Worm (Caenorhabditis elegans) whole organism, L3 larva: Measurements from ENCODE around the gene H10D18.5.

Source experiments
- R02D3.7 ChIP-seq: fragments of 150-350 bp; optimal IDR thresholded peaks from 2 replicates; lab custom pipeline; 2014; ENCODE audit warnings: missing biosample characterization, missing genetic modification characterization
- ZK546.5 ChIP-seq: sonication (generic microtip); optimal IDR thresholded peaks from 2 replicates; lab custom pipeline; 2017; ENCODE audit warnings: missing biosample characterization, missing genetic modification characterization
- aly-2 ChIP-seq: fragments of 150-350 bp; optimal IDR thresholded peaks from 2 replicates; lab custom pipeline; 2014; ENCODE audit warnings: missing biosample characterization, missing genetic modification characterization
- ama-1 ChIP-seq: fragments of 150-350 bp; optimal IDR thresholded peaks from 2 replicates; lab custom pipeline; 2018
- ceh-16 ChIP-seq: sonication (generic microtip); optimal IDR thresholded peaks from 2 replicates; lab custom pipeline; 2017; ENCODE audit warnings: missing biosample characterization, missing genetic modification characterization
- ceh-82 ChIP-seq: fragments of 150-350 bp; optimal IDR thresholded peaks from 2 replicates; lab custom pipeline; 2014; ENCODE audit warnings: missing biosample characterization, missing genetic modification characterization
- daf-12 ChIP-seq: fragments of 150-350 bp; optimal IDR thresholded peaks from 2 replicates; lab custom pipeline; 2014; ENCODE audit warnings: missing biosample characterization, missing genetic modification reagents, missing genetic modification characterization
- egl-27 ChIP-seq: sonication (generic microtip); optimal IDR thresholded peaks from 4 replicates; lab custom pipeline; 2017; ENCODE audit warnings: missing biosample characterization, missing genetic modification reagents, missing genetic modification characterization
- egl-5 ChIP-seq: fragments of 150-350 bp; optimal IDR thresholded peaks from 2 replicates; lab custom pipeline; 2017; ENCODE audit warnings: missing biosample characterization, missing genetic modification reagents, missing genetic modification characterization, inconsistent platforms
- elt-1 ChIP-seq: fragments of 150-350 bp; optimal IDR thresholded peaks from 2 replicates; lab custom pipeline; 2014; ENCODE audit warnings: missing biosample characterization, missing genetic modification characterization
- elt-2 ChIP-seq: sonication (generic microtip); optimal IDR thresholded peaks from 2 replicates; lab custom pipeline; 2016; ENCODE audit warnings: missing genetic modification reagents, mild to moderate bottlenecking, missing genetic modification characterization, missing compliant biosample characterization
- elt-3 ChIP-seq, 3 experiments: fragments of 150-350 bp in 1 of 3; sonication (generic microtip) in 2 of 3; optimal IDR thresholded peaks; 2 replicates in 2 of 3; 4 replicates in 1 of 3; lab custom pipeline; 2014 to 2017; ENCODE audit warnings: missing biosample characterization in 3 of 3, missing genetic modification characterization in 3 of 3
- fkh-10 ChIP-seq: sonication (generic microtip); optimal IDR thresholded peaks from 2 replicates; lab custom pipeline; 2017; ENCODE audit warnings: missing biosample characterization, missing genetic modification reagents, missing genetic modification characterization
- fkh-2 ChIP-seq: fragments of 150-350 bp; optimal IDR thresholded peaks from 2 replicates; lab custom pipeline; 2014; ENCODE audit warnings: missing biosample characterization, missing genetic modification reagents, missing genetic modification characterization
- fos-1 ChIP-seq: fragments of 150-350 bp; optimal IDR thresholded peaks from 2 replicates; lab custom pipeline; 2014; ENCODE audit warnings: missing biosample characterization, missing genetic modification characterization
- hmg-11 ChIP-seq: sonication (generic microtip); optimal IDR thresholded peaks from 2 replicates; lab custom pipeline; 2016; ENCODE audit warnings: missing genetic modification characterization, missing compliant biosample characterization
- jun-1 ChIP-seq: fragments of 150-350 bp; optimal IDR thresholded peaks from 2 replicates; lab custom pipeline; 2014; ENCODE audit warnings: missing biosample characterization, missing genetic modification reagents, missing genetic modification characterization
- lin-15B ChIP-seq: fragments of 150-350 bp; optimal IDR thresholded peaks from 2 replicates; lab custom pipeline; 2014; ENCODE audit warnings: missing biosample characterization, missing genetic modification characterization
- lsy-12 ChIP-seq: sonication (generic microtip); optimal IDR thresholded peaks from 2 replicates; lab custom pipeline; 2016; ENCODE audit warnings: mild to moderate bottlenecking, missing genetic modification characterization, missing compliant biosample characterization
- mdl-1 ChIP-seq: fragments of 150-350 bp; optimal IDR thresholded peaks from 2 replicates; lab custom pipeline; 2014; ENCODE audit warnings: missing biosample characterization, missing genetic modification characterization
- mml-1 ChIP-seq: fragments of 150-350 bp; sonication (generic microtip); optimal IDR thresholded peaks from 3 replicates; lab custom pipeline; 2014; ENCODE audit warnings: missing biosample characterization, missing genetic modification characterization
- nfya-1 ChIP-seq: sonication (generic microtip); optimal IDR thresholded peaks from 2 replicates; lab custom pipeline; 2017; ENCODE audit warnings: missing genetic modification characterization, mild to moderate bottlenecking, missing compliant biosample characterization, antibody characterized with exemption, moderate library complexity; ENCODE audit not compliant: insufficient read depth
- nhr-11 ChIP-seq: fragments of 150-350 bp; optimal IDR thresholded peaks from 2 replicates; lab custom pipeline; 2014; ENCODE audit warnings: missing biosample characterization, missing genetic modification characterization
- nhr-237 ChIP-seq: fragments of 150-350 bp; optimal IDR thresholded peaks from 2 replicates; lab custom pipeline; 2014; ENCODE audit warnings: missing biosample characterization, missing genetic modification characterization
- nhr-25 ChIP-seq: sonication (generic microtip); optimal IDR thresholded peaks from 2 replicates; lab custom pipeline; 2017; ENCODE audit warnings: missing biosample characterization, missing genetic modification characterization
- nhr-28 ChIP-seq: fragments of 150-350 bp; optimal IDR thresholded peaks from 2 replicates; lab custom pipeline; 2014; ENCODE audit warnings: missing biosample characterization, missing genetic modification characterization
- nhr-43 ChIP-seq: sonication (generic microtip); optimal IDR thresholded peaks from 2 replicates; lab custom pipeline; 2016; ENCODE audit warnings: mild to moderate bottlenecking, missing genetic modification characterization, missing compliant biosample characterization; ENCODE audit not compliant: poor library complexity, severe bottlenecking
- nhr-67 ChIP-seq: fragments of 150-350 bp; optimal IDR thresholded peaks from 2 replicates; lab custom pipeline; 2014; ENCODE audit warnings: missing biosample characterization, missing genetic modification characterization
- nhr-77 ChIP-seq: fragments of 150-350 bp; optimal IDR thresholded peaks from 2 replicates; lab custom pipeline; 2014; ENCODE audit warnings: missing biosample characterization, missing genetic modification characterization
- pha-4 ChIP-seq: fragments of 150-350 bp; optimal IDR thresholded peaks from 2 replicates; lab custom pipeline; 2014; ENCODE audit warnings: missing biosample characterization, missing genetic modification reagents, missing genetic modification characterization
- pqm-1 ChIP-seq: fragments of 150-350 bp; optimal IDR thresholded peaks from 2 replicates; lab custom pipeline; 2017; ENCODE audit warnings: missing biosample characterization, missing genetic modification characterization, inconsistent platforms
- sea-2 ChIP-seq: fragments of 150-350 bp; sonication (generic microtip); optimal IDR thresholded peaks from 4 replicates; lab custom pipeline; 2014; ENCODE audit warnings: missing biosample characterization, missing genetic modification reagents, missing genetic modification characterization
- snpc-4 ChIP-seq: fragments of 150-350 bp; optimal IDR thresholded peaks from 2 replicates; lab custom pipeline; 2014; ENCODE audit warnings: missing biosample characterization, missing genetic modification characterization
- tbx-2 ChIP-seq: sonication (generic microtip); optimal IDR thresholded peaks from 2 replicates; lab custom pipeline; 2016; ENCODE audit warnings: mild to moderate bottlenecking, missing genetic modification characterization, missing compliant biosample characterization
- unc-62 ChIP-seq: fragments of 150-350 bp; sonication (generic microtip); optimal IDR thresholded peaks from 4 replicates; lab custom pipeline; 2014; ENCODE audit warnings: missing biosample characterization, missing genetic modification reagents, missing genetic modification characterization
- ztf-11 ChIP-seq: fragments of 150-350 bp; optimal IDR thresholded peaks from 2 replicates; lab custom pipeline; 2014; ENCODE audit warnings: missing biosample characterization, missing genetic modification characterization

The H10D18.5 gene

ce11 chrV:3862851-3863250 is 31.3 kb upstream of the H10D18.5 start, which contains the start of gene nhr-187:
Gene nhr-187 (minus strand): TSS chrV:3862951.
- TF ChIP-seq jun-1 (tag; lab: Kevin White, UChicago) (no peak), ztf-11 (no peak), nhr-25 (tag; lab: Kevin White, UChicago) (no peak)
- TF ChIP-seq, all 47 proteins: peak for 0

- TF ChIP-seq sea-2 (GFP tag; lab: Kevin White, UChicago) (no peak), egl-27 (tag; lab: Kevin White, UChicago) (no peak), nhr-28 (tag; lab: Kevin White, UChicago) (no peak), mml-1 (no peak), elt-3 (tag; optimal IDR thresholded peaks at IDR 0.05; lab: Kevin White, UChicago) (no peak), tbx-2 (tag; lab: Kevin White, UChicago) (no peak), fkh-2 (no peak), ZK546.5 (tag; lab: Kevin White, UChicago) (no peak), ama-1 (no peak), lin-15B (tag; lab: Kevin White, UChicago) (no peak), pha-4 (tag; lab: Kevin White, UChicago) (no peak), hmg-11 (tag; lab: Kevin White, UChicago) (no peak), elt-2 (tag; lab: Kevin White, UChicago) (no peak), unc-62 (no peak)
These were observed 28.6 kb upstream of the H10D18.5 start, which contains the start of gene nhr-189 for ce11 chrV:3860123-3860522. Gene nhr-189 (minus strand): TSS chrV:3860243.

- TF ChIP-seq ceh-16 (no peak), nhr-11 (tag; lab: Kevin White, UChicago) (peak; percentile 4)
These were observed 26.3 kb upstream of the H10D18.5 start, which contains the start of gene nhr-188 for ce11 chrV:3857778-3858177. Gene nhr-188 (minus strand): TSS chrV:3857861.

ce11 chrV:3855916-3856315 is 24.4 kb upstream of the H10D18.5 start:
- TF ChIP-seq sea-2 (GFP tag; lab: Kevin White, UChicago) = no peak
- no peak for TF ChIP-seq nhr-28 (tag; lab: Kevin White, UChicago)
- TF ChIP-seq nhr-25 (tag; lab: Kevin White, UChicago) = no peak
- no peak for TF ChIP-seq elt-1
- no peak for TF ChIP-seq elt-3 (tag; optimal IDR thresholded peaks at IDR 0.05; lab: Kevin White, UChicago)
- TF ChIP-seq fkh-10 = no peak
- no peak for TF ChIP-seq egl-27 (tag; lab: Kevin White, UChicago)
- no peak for TF ChIP-seq nfya-1 (tag; lab: Kevin White, UChicago)
- no peak for TF ChIP-seq nhr-77 (tag; lab: Kevin White, UChicago)
- TF ChIP-seq daf-12 (tag; lab: Kevin White, UChicago) = no peak
- TF ChIP-seq ZK546.5 (tag; lab: Kevin White, UChicago) = no peak
- no peak for TF ChIP-seq aly-2 (tag; lab: Kevin White, UChicago)

ce11 chrV:3854847-3855246 is 23.3 kb upstream of the H10D18.5 start, which contains the start of gene nhr-186:
Gene nhr-186 (minus strand): TSS chrV:3854947.
- TF ChIP-seq nhr-77 (tag; lab: Kevin White, UChicago) = no peak
- TF ChIP-seq mdl-1 (tag; lab: Kevin White, UChicago) = no peak
- no peak for TF ChIP-seq ceh-82 (tag; lab: Kevin White, UChicago)
- TF ChIP-seq fkh-2 = no peak
- TF ChIP-seq R02D3.7 (tag; lab: Kevin White, UChicago) = no peak

- TF ChIP-seq lsy-12 (no peak), ceh-82 (tag; lab: Kevin White, UChicago) (no peak), snpc-4 (no peak), fos-1 (no peak), ztf-11 (no peak), elt-1 (no peak), fkh-2 (no peak), nhr-67 (no peak), nhr-237 (tag; lab: Kevin White, UChicago) (no peak), nhr-25 (tag; lab: Kevin White, UChicago) (no peak), elt-2 (tag; lab: Kevin White, UChicago) (peak; percentile 81), egl-5 (no peak), nfya-1 (tag; lab: Kevin White, UChicago) (no peak), jun-1 (tag; lab: Kevin White, UChicago) (peak; percentile 26), nhr-77 (tag; lab: Kevin White, UChicago) (no peak), daf-12 (tag; lab: Kevin White, UChicago) (no peak), nhr-43 (tag; lab: Kevin White, UChicago) (no peak), R02D3.7 (tag; lab: Kevin White, UChicago) (no peak), egl-27 (tag; lab: Kevin White, UChicago) (no peak), pha-4 (tag; lab: Kevin White, UChicago) (peak; percentile 19), pqm-1 (tag; lab: Kevin White, UChicago) (peak; percentile 79)
These were observed 20.2 kb upstream of the H10D18.5 start for ce11 chrV:3851760-3852159.
